Worm (Caenorhabditis elegans) whole organism, midembryonic: ENCODE results near the gene str-102.

Experiments
- flt-1 ChIP-seq: fragments of 200-800 bp; sonication (Bioruptor generic); IDR thresholded peaks from 2 replicates; pipeline ENCODE4 v1.3.6; 2022; ENCODE audit warnings: missing genetic modification characterization, missing compliant biosample characterization
- klf-2 ChIP-seq: fragments of 200-800 bp; sonication (Bioruptor generic); conservative IDR thresholded peaks from 2 replicates; pipeline ENCODE4 v1.3.6; 2022; ENCODE audit warnings: missing genetic modification reagents, missing genetic modification characterization, missing compliant biosample characterization
- med-1 ChIP-seq: sonication (generic microtip); optimal IDR thresholded peaks from 2 replicates; lab custom pipeline; 2017; ENCODE audit warnings: missing genetic modification characterization, mild to moderate bottlenecking, missing compliant biosample characterization, antibody characterized with exemption, missing genetic modification reagents; ENCODE audit not compliant: insufficient read depth
- tab-1 ChIP-seq: fragments of 200-800 bp; sonication (Bioruptor generic); IDR thresholded peaks from 2 replicates; pipeline ENCODE4 v1.3.6; 2022; ENCODE audit warnings: missing genetic modification characterization, missing compliant biosample characterization
- ztf-29 ChIP-seq: fragments of 200-800 bp; sonication (Bioruptor generic); IDR thresholded peaks from 2 replicates; pipeline ENCODE4 v1.3.6; 2022; ENCODE audit warnings: missing genetic modification reagents, missing genetic modification characterization, missing compliant biosample characterization

DNA sequence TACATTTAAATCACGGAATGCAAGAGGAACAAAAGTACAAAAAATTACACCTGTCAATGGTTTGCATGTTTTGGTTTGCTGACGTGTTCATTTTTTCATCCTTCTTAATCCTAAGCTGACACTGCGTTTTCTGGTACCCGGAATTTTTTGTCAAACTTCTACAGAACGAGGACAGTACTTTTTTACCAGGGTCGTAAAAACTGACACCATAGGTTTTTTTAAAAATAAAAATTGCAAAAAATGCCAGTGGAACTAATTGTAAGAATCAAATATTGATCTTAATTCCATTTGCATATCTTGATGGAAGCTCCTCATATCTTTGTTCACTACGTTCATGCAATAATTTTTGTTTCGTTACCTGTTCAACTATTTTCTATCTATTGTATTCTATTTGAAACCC lies 20.0 kb downstream of the str-102 start, which contains the start of gene srh-258:
- no peak for TF ChIP-seq klf-2 (GFP tag; lab: Robert Waterston, UW)
- TF ChIP-seq tab-1 (GFP tag; lab: Robert Waterston, UW), result no peak
- no peak for TF ChIP-seq ztf-29 (GFP tag; lab: Robert Waterston, UW)
- no peak for TF ChIP-seq flt-1 (GFP tag; lab: Robert Waterston, UW)
- no peak for TF ChIP-seq med-1 (GFP tag; lab: Kevin White, UChicago)
